Worm (Caenorhabditis elegans) whole organism, young adult: Measurements from ENCODE around the gene srg-23.

Experiments
- B0035.1 ChIP-seq: sonication (generic microtip); optimal IDR thresholded peaks from 2 replicates; lab custom pipeline; 2016; ENCODE audit warnings: missing genetic modification characterization, mild to moderate bottlenecking, missing compliant biosample characterization, missing genotype, missing genetic modification reagents
- D2030.7 ChIP-seq: fragments of 200-800 bp; sonication (Bioruptor generic); IDR thresholded peaks from 2 replicates; pipeline ENCODE4 v1.3.6; 2022; ENCODE audit warnings: missing genetic modification reagents, missing genetic modification characterization, missing compliant biosample characterization
- akir-1 ChIP-seq: fragments of 200-800 bp; sonication (Bioruptor generic); optimal IDR thresholded peaks from 2 replicates; lab custom pipeline; 2018; ENCODE audit warnings: mild to moderate bottlenecking, missing genetic modification characterization, moderate library complexity, missing compliant biosample characterization
- dpl-1 ChIP-seq: fragments of 150-350 bp; optimal IDR thresholded peaks from 2 replicates; lab custom pipeline; 2014; ENCODE audit warnings: missing biosample characterization, missing genetic modification reagents, missing genetic modification characterization
- him-1 ChIP-seq: sonication (generic microtip); optimal IDR thresholded peaks from 2 replicates; lab custom pipeline; 2016; ENCODE audit warnings: missing genotype, missing genetic modification reagents, missing genetic modification characterization, missing compliant biosample characterization
- lsl-1 ChIP-seq: fragments of 200-800 bp; sonication (Bioruptor generic); optimal IDR thresholded peaks from 2 replicates; lab custom pipeline; 2018; ENCODE audit warnings: mild to moderate bottlenecking, missing genetic modification characterization, moderate library complexity, missing compliant biosample characterization
- madf-3 ChIP-seq: fragments of 200-800 bp; sonication (Bioruptor generic); IDR thresholded peaks from 2 replicates; pipeline ENCODE4 v1.3.6; 2022; ENCODE audit warnings: missing genetic modification reagents, missing genetic modification characterization, missing compliant biosample characterization
- mes-4 ChIP-seq: sonication (generic microtip); optimal IDR thresholded peaks from 2 replicates; lab custom pipeline; 2016; ENCODE audit warnings: missing genotype, missing genetic modification characterization, missing compliant biosample characterization
- nhr-27 ChIP-seq: fragments of 200-800 bp; sonication (Bioruptor generic); optimal IDR thresholded peaks from 2 replicates; lab custom pipeline; 2018; ENCODE audit warnings: mild to moderate bottlenecking, missing genetic modification characterization, moderate library complexity, missing compliant biosample characterization
- snpc-3.4 ChIP-seq: sonication (generic microtip); optimal IDR thresholded peaks from 2 replicates; lab custom pipeline; 2017; ENCODE audit warnings: missing genetic modification characterization, mild to moderate bottlenecking, missing compliant biosample characterization, antibody characterized with exemption, moderate library complexity, missing genotype, missing genetic modification reagents

DNA sequence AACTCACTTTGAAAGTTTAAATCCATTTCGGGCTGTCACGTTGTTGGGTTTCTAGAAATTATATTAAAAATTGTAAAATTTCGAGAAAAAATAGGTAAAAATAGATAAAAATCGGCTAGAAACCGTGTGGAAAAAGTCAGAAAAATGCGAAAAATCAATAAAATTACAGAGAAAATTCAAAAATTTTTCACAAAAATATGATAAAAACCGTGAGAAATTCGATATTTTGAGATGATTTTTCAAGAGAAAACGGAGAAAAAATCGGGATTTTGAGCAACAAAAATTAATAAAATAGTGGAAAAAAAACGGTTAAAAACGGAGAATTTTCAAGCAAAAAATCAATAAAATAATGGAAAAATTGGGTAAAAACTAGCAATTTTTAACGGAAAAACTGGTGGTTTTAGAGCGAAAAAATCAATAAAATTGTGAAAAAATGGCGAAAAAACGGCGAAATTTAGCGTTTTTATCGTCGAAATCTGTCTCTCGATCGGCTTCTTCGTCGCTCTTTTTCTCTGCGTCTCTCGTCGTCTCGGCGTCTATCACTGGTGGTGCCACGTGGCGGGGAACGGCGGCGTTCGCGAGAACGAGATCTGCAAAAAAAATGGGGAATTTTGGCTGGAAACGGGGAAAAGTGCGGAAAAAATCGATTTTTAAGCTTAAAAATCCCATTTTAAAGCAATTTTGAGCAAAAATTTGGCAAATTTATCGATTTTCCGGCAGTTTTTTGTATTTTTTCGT is 24.8 kb downstream of the srg-23 start, which contains the start of gene Y25C1A.7:
- no peak for TF ChIP-seq D2030.7 (GFP tag; lab: Robert Waterston, UW)
- TF ChIP-seq madf-3 (GFP tag; lab: Robert Waterston, UW) = no peak
- no peak for TF ChIP-seq akir-1 (GFP tag; lab: Kevin White, UChicago)
- TF ChIP-seq snpc-3.4 (tag; lab: Kevin White, UChicago) = no peak
- TF ChIP-seq mes-4 (tag; lab: Kevin White, UChicago) = no peak
- no peak for TF ChIP-seq him-1 (tag; lab: Kevin White, UChicago)
- TF ChIP-seq B0035.1 (tag; lab: Kevin White, UChicago) = no peak
- TF ChIP-seq lsl-1 (GFP tag; lab: Kevin White, UChicago) = no peak
- no peak for TF ChIP-seq dpl-1 (GFP tag; lab: Kevin White, UChicago)
- no peak for TF ChIP-seq nhr-27 (tag; lab: Kevin White, UChicago)
